Worm (Caenorhabditis elegans) whole organism, L4 larva: Measurements from ENCODE around the gene Y22D7AL.4.

Source experiments
- D1046.2 ChIP-seq: fragments of 200-800 bp; sonication (Bioruptor generic); IDR thresholded peaks from 2 replicates; pipeline ENCODE4 v1.3.6; 2022; ENCODE audit warnings: missing genetic modification characterization, missing compliant biosample characterization
- F26F4.8 ChIP-seq: fragments of 200-800 bp; sonication (Bioruptor generic); conservative IDR thresholded peaks from 2 replicates; pipeline ENCODE4 v1.3.6; 2022; ENCODE audit warnings: missing genetic modification characterization, missing compliant biosample characterization
- F37D6.2 ChIP-seq: sonication (generic microtip); optimal IDR thresholded peaks from 2 replicates; lab custom pipeline; 2016; ENCODE audit warnings: mild to moderate bottlenecking, missing genetic modification characterization, missing compliant biosample characterization
- F44E2.7 ChIP-seq: fragments of 200-800 bp; sonication (Bioruptor generic); IDR thresholded peaks from 2 replicates; pipeline ENCODE4 v2.1.2; 2022; ENCODE audit warnings: missing genetic modification characterization, missing compliant biosample characterization
- F49E8.2 ChIP-seq: sonication (generic microtip); optimal IDR thresholded peaks from 2 replicates; lab custom pipeline; 2016; ENCODE audit warnings: missing compliant biosample characterization, mild to moderate bottlenecking, missing genetic modification characterization, borderline replicate concordance
- T26A8.4 ChIP-seq: fragments of 200-800 bp; sonication (Bioruptor generic); IDR thresholded peaks from 2 replicates; pipeline ENCODE4 v1.3.6; 2022; ENCODE audit warnings: missing genetic modification characterization, missing compliant biosample characterization
- Y5F2A.4 ChIP-seq: fragments of 200-800 bp; sonication (Bioruptor generic); optimal IDR thresholded peaks from 2 replicates; lab custom pipeline; 2018; ENCODE audit warnings: mild to moderate bottlenecking, missing genetic modification characterization, missing compliant biosample characterization
- ZK546.5 ChIP-seq, 2 experiments: sonication (generic microtip); optimal IDR thresholded peaks; 2 replicates each; lab custom pipeline; 2017; ENCODE audit warnings: missing biosample characterization in 2 of 2, missing genetic modification characterization in 2 of 2
- aha-1 ChIP-seq: fragments of 150-350 bp; peaks from one replicate; lab custom pipeline; 2014; ENCODE audit warnings: missing biosample characterization, missing genetic modification characterization
- attf-4 ChIP-seq: sonication (generic microtip); optimal IDR thresholded peaks from 3 replicates; lab custom pipeline; 2017; ENCODE audit warnings: missing biosample characterization, missing genetic modification characterization
- ceh-28 ChIP-seq: fragments of 150-350 bp; optimal IDR thresholded peaks from 2 replicates; lab custom pipeline; 2014; ENCODE audit warnings: missing biosample characterization, missing genetic modification reagents, missing genetic modification characterization
- ceh-32 ChIP-seq: sonication (generic microtip); optimal IDR thresholded peaks from 2 replicates; lab custom pipeline; 2016; ENCODE audit warnings: mild to moderate bottlenecking, missing genetic modification characterization, missing compliant biosample characterization; ENCODE audit not compliant: poor library complexity
- ceh-62 ChIP-seq: sonication (generic microtip); optimal IDR thresholded peaks from 2 replicates; lab custom pipeline; 2017; ENCODE audit warnings: missing biosample characterization, missing genetic modification characterization
- ceh-82 ChIP-seq: sonication (generic microtip); optimal IDR thresholded peaks from 2 replicates; lab custom pipeline; 2017; ENCODE audit warnings: missing biosample characterization, missing genetic modification characterization
- daf-12 ChIP-seq: fragments of 150-350 bp; optimal IDR thresholded peaks from 2 replicates; lab custom pipeline; 2014; ENCODE audit warnings: missing biosample characterization, missing genetic modification reagents, missing genetic modification characterization
- daf-16 ChIP-seq, 3 experiments: sonication (generic microtip); optimal IDR thresholded peaks; 2 replicates each; lab custom pipeline; 2016 to 2017; ENCODE audit warnings: missing genetic modification characterization in 3 of 3, missing genetic modification reagents in 3 of 3, mild to moderate bottlenecking in 2 of 3, missing compliant biosample characterization in 2 of 3, missing biosample characterization in 1 of 3, moderate library complexity in 1 of 3
- daf-8 ChIP-seq: fragments of 200-800 bp; sonication (Bioruptor generic); IDR thresholded peaks from 2 replicates; pipeline ENCODE4 v1.3.6; 2022; ENCODE audit warnings: missing genetic modification characterization, missing compliant biosample characterization
- dmd-9 ChIP-seq: fragments of 200-800 bp; sonication (Bioruptor generic); IDR thresholded peaks from 2 replicates; pipeline ENCODE4 v1.3.6; 2022; ENCODE audit warnings: missing genetic modification reagents, missing genetic modification characterization, missing compliant biosample characterization
- dpl-1 ChIP-seq: fragments of 150-350 bp; optimal IDR thresholded peaks from 2 replicates; lab custom pipeline; 2014; ENCODE audit warnings: missing biosample characterization, missing genetic modification reagents, missing genetic modification characterization
- duxl-1 ChIP-seq: sonication (generic microtip); optimal IDR thresholded peaks from 2 replicates; lab custom pipeline; 2016; ENCODE audit warnings: mild to moderate bottlenecking, missing genetic modification characterization, moderate library complexity, missing compliant biosample characterization; ENCODE audit not compliant: poor library complexity
- fkh-10 ChIP-seq: fragments of 150-350 bp; optimal IDR thresholded peaks from 2 replicates; lab custom pipeline; 2014; ENCODE audit warnings: missing biosample characterization, missing genetic modification reagents, missing genetic modification characterization
- fos-1 ChIP-seq: fragments of 150-350 bp; optimal IDR thresholded peaks from 2 replicates; lab custom pipeline; 2014; ENCODE audit warnings: missing biosample characterization, missing genetic modification characterization
- hif-1 ChIP-seq, 2 experiments: sonication (generic microtip); optimal IDR thresholded peaks; 2 replicates each; lab custom pipeline; 2016 to 2017; ENCODE audit warnings: missing compliant biosample characterization in 2 of 2, missing genetic modification characterization in 2 of 2, missing genetic modification reagents in 2 of 2, missing genotype in 2 of 2, mild to moderate bottlenecking in 1 of 2
- hlh-30 ChIP-seq: sonication (generic microtip); optimal IDR thresholded peaks from 2 replicates; lab custom pipeline; 2017; ENCODE audit warnings: antibody characterized with exemption, mild to moderate bottlenecking, missing genetic modification characterization, missing compliant biosample characterization; ENCODE audit not compliant: insufficient read depth
- lim-7 ChIP-seq: fragments of 200-800 bp; sonication (Bioruptor generic); IDR thresholded peaks from 2 replicates; pipeline ENCODE4 v1.3.6; 2022; ENCODE audit warnings: missing genetic modification characterization, missing compliant biosample characterization
- lin-1 ChIP-seq: fragments of 200-800 bp; sonication (Bioruptor generic); IDR thresholded peaks from 2 replicates; pipeline ENCODE4 v1.3.6; 2022; ENCODE audit warnings: missing genetic modification reagents, missing genetic modification characterization, missing compliant biosample characterization
- lin-13 ChIP-seq: fragments of 150-350 bp; optimal IDR thresholded peaks from 2 replicates; lab custom pipeline; 2014; ENCODE audit warnings: missing biosample characterization, missing genetic modification reagents, missing genetic modification characterization
- lin-29 ChIP-seq: fragments of 200-800 bp; sonication (Bioruptor generic); IDR thresholded peaks from 2 replicates; pipeline ENCODE4 v1.3.6; 2022; ENCODE audit warnings: missing genetic modification reagents, missing genetic modification characterization, missing compliant biosample characterization
- lin-38 ChIP-seq: fragments of 200-800 bp; sonication (Bioruptor generic); IDR thresholded peaks from 2 replicates; pipeline ENCODE4 v1.3.6; 2022; ENCODE audit warnings: missing genetic modification reagents, missing genetic modification characterization, missing compliant biosample characterization
- lir-3 ChIP-seq: sonication (generic microtip); optimal IDR thresholded peaks from 2 replicates; lab custom pipeline; 2016; ENCODE audit warnings: mild to moderate bottlenecking, missing genetic modification characterization, missing compliant biosample characterization
- lsy-2 ChIP-seq, 2 experiments: fragments of 150-350 bp in 1 of 2; sonication (generic microtip) in 1 of 2; optimal IDR thresholded peaks; 2 replicates each; lab custom pipeline; 2014 to 2017; ENCODE audit warnings: missing biosample characterization in 2 of 2, missing genetic modification characterization in 2 of 2
- madf-5 ChIP-seq, 2 experiments: fragments of 200-800 bp; sonication (Bioruptor generic); IDR thresholded peaks; 2 replicates each; pipeline ENCODE4 v1.3.6; 2022; ENCODE audit warnings: missing compliant biosample characterization in 2 of 2, missing genetic modification characterization in 2 of 2
- madf-9 ChIP-seq: fragments of 200-800 bp; sonication (Bioruptor generic); conservative IDR thresholded peaks from 2 replicates; pipeline ENCODE4 v1.3.6; 2022; ENCODE audit warnings: missing genetic modification reagents, missing genetic modification characterization, missing compliant biosample characterization
- mdt-29 ChIP-seq: fragments of 200-800 bp; sonication (Bioruptor generic); IDR thresholded peaks from 2 replicates; pipeline ENCODE4 v1.3.6; 2022; ENCODE audit warnings: missing genetic modification reagents, missing genetic modification characterization, missing compliant biosample characterization
- mxl-2 ChIP-seq: fragments of 200-800 bp; sonication (Bioruptor generic); conservative IDR thresholded peaks from 2 replicates; pipeline ENCODE4 v1.3.6; 2022; ENCODE audit warnings: missing genetic modification reagents, missing genetic modification characterization, missing compliant biosample characterization
- nhr-102 ChIP-seq: sonication (generic microtip); optimal IDR thresholded peaks from 2 replicates; lab custom pipeline; 2016; ENCODE audit warnings: mild to moderate bottlenecking, missing genetic modification characterization, moderate library complexity, missing compliant biosample characterization
- nhr-237 ChIP-seq: sonication (generic microtip); optimal IDR thresholded peaks from 2 replicates; lab custom pipeline; 2017; ENCODE audit warnings: missing biosample characterization, missing genetic modification characterization
- nhr-25 ChIP-seq: sonication (generic microtip); optimal IDR thresholded peaks from 2 replicates; lab custom pipeline; 2017; ENCODE audit warnings: missing genetic modification characterization, mild to moderate bottlenecking, missing compliant biosample characterization, antibody characterized with exemption, moderate library complexity, borderline replicate concordance; ENCODE audit not compliant: insufficient read depth
- nhr-6 ChIP-seq: fragments of 150-350 bp; optimal IDR thresholded peaks from 2 replicates; lab custom pipeline; 2014; ENCODE audit warnings: missing biosample characterization, missing genetic modification characterization
- nhr-77 ChIP-seq: fragments of 150-350 bp; optimal IDR thresholded peaks from 2 replicates; lab custom pipeline; 2014; ENCODE audit warnings: missing biosample characterization, missing genetic modification characterization
- php-3 ChIP-seq: fragments of 200-800 bp; sonication (Bioruptor generic); IDR thresholded peaks from 2 replicates; pipeline ENCODE4 v1.3.6; 2022; ENCODE audit warnings: missing genetic modification reagents, missing genetic modification characterization, missing compliant biosample characterization
- sdz-12 ChIP-seq: fragments of 200-800 bp; sonication (Bioruptor generic); optimal IDR thresholded peaks from 2 replicates; lab custom pipeline; 2018; ENCODE audit warnings: mild to moderate bottlenecking, missing genetic modification characterization, missing compliant biosample characterization
- set-16 ChIP-seq: fragments of 200-800 bp; sonication (Bioruptor generic); IDR thresholded peaks from 2 replicates; pipeline ENCODE4 v1.3.6; 2022; ENCODE audit warnings: missing genetic modification reagents, missing genetic modification characterization, missing compliant biosample characterization
- spr-1 ChIP-seq: sonication (generic microtip); optimal IDR thresholded peaks from 2 replicates; lab custom pipeline; 2016; ENCODE audit warnings: mild to moderate bottlenecking, missing genetic modification characterization, missing compliant biosample characterization
- tag-97 ChIP-seq: fragments of 200-800 bp; sonication (Bioruptor generic); IDR thresholded peaks from 2 replicates; pipeline ENCODE4 v1.3.6; 2022; ENCODE audit warnings: missing genetic modification characterization, missing compliant biosample characterization
- vab-7 ChIP-seq: fragments of 200-800 bp; sonication (Bioruptor generic); IDR thresholded peaks from 2 replicates; pipeline ENCODE4 v1.3.6; 2022; ENCODE audit warnings: missing genetic modification reagents, missing genetic modification characterization, missing compliant biosample characterization
- zag-1 ChIP-seq: fragments of 150-350 bp; optimal IDR thresholded peaks from 2 replicates; lab custom pipeline; 2014; ENCODE audit warnings: missing biosample characterization, missing genetic modification characterization
- zfp-2 ChIP-seq: sonication (generic microtip); optimal IDR thresholded peaks from 2 replicates; lab custom pipeline; 2016; ENCODE audit warnings: mild to moderate bottlenecking, missing genetic modification characterization, missing compliant biosample characterization
- zip-11 ChIP-seq: fragments of 200-800 bp; sonication (Bioruptor generic); IDR thresholded peaks from 2 replicates; pipeline ENCODE4 v1.3.6; 2022; ENCODE audit warnings: missing genetic modification characterization, missing compliant biosample characterization
- zip-2 ChIP-seq: fragments of 150-350 bp; optimal IDR thresholded peaks from 2 replicates; lab custom pipeline; 2014; ENCODE audit warnings: missing biosample characterization, missing genetic modification characterization
- ztf-11 ChIP-seq: fragments of 150-350 bp; optimal IDR thresholded peaks from 2 replicates; lab custom pipeline; 2014; ENCODE audit warnings: missing biosample characterization, missing genetic modification characterization
- ztf-7 ChIP-seq: fragments of 150-350 bp; optimal IDR thresholded peaks from 2 replicates; lab custom pipeline; 2014; ENCODE audit warnings: missing biosample characterization, missing genetic modification characterization

Gene Y22D7AL.4

DNA sequence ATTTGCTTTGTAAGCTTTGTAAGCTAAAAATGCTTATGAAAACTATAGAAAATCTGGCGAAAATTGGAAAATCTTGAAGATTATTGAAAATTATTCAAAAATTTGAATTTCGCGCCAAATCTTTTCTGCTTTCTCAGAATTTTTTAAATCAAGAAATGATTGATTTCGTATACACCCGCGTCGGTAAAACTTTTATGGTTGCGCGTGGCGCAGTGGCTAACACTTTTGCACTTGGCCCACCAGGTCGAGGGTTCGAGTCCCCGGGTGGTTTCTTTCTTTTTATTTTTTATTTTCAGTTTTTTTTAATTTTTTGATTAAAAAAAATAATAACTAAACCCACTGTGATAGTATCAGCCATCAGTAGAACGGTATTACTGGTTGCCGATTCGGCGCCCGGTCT lies 27.5 kb upstream of the Y22D7AL.4 start (continued):
- TF ChIP-seq spr-1 (tag; lab: Kevin White, UChicago) (no peak), dpl-1 (GFP tag; lab: Kevin White, UChicago) (no peak), mxl-2 (GFP tag; lab: Robert Waterston, UW) (no peak), D1046.2 (GFP tag; lab: Robert Waterston, UW) (no peak), nhr-77 (tag; lab: Kevin White, UChicago) (no peak), daf-12 (tag; lab: Kevin White, UChicago) (no peak), nhr-237 (no peak), dmd-9 (GFP tag; lab: Robert Waterston, UW) (no peak), ztf-7 (no peak), T26A8.4 (GFP tag; lab: Robert Waterston, UW) (no peak), mdt-29 (GFP tag; lab: Robert Waterston, UW) (no peak), lir-3 (tag; lab: Kevin White, UChicago) (no peak), zfp-2 (no peak), ceh-32 (no peak), lin-29 (GFP tag; lab: Robert Waterston, UW) (no peak), hlh-30 (tag; lab: Kevin White, UChicago) (no peak), nhr-25 (tag; lab: Kevin White, UChicago) (no peak), duxl-1 (tag; lab: Kevin White, UChicago) (no peak), lim-7 (peak; percentile 75), aha-1 (no peak), lin-38 (peak; percentile 75), fkh-10 (GFP tag; lab: Kevin White, UChicago) (no peak), ceh-28 (tag; lab: Kevin White, UChicago) (no peak), ceh-62 (no peak), ceh-82 (tag; lab: Kevin White, UChicago) (no peak), madf-9 (GFP tag; lab: Robert Waterston, UW) (no peak), F49E8.2 (peak; percentile 14), zip-2 (tag; lab: Kevin White, UChicago) (no peak), F37D6.2 (tag; lab: Kevin White, UChicago) (no peak), ZK546.5 (tag; optimal IDR thresholded peaks at IDR 0.05; lab: Kevin White, UChicago) (no peak), zip-11 (GFP tag; lab: Robert Waterston, UW) (no peak), daf-8 (0 out of 2 replicates have a peak, but pooled peaks have one; percentile 36), lin-1 (GFP tag; lab: Robert Waterston, UW) (no peak), zag-1 (tag; lab: Kevin White, UChicago) (no peak), F44E2.7 (GFP tag; lab: Robert Waterston, UW) (no peak), tag-97 (GFP tag; lab: Robert Waterston, UW) (no peak), ztf-11 (no peak), vab-7 (GFP tag; lab: Robert Waterston, UW) (peak; percentile 62), php-3 (GFP tag; lab: Robert Waterston, UW) (no peak), Y5F2A.4 (peak; percentile 10), daf-16 (GFP tag; optimal IDR thresholded peaks at IDR 0.05; lab: Kevin White, UChicago) (peak in 1 of 2 experiments; percentile 35), daf-16 (tag; optimal IDR thresholded peaks at IDR 0.05; lab: Kevin White, UChicago) (no peak), set-16 (no peak), nhr-102 (no peak), fos-1 (tag; lab: Kevin White, UChicago) (no peak), lin-13 (GFP tag; lab: Kevin White, UChicago) (peak; percentile 81), attf-4 (tag; lab: Kevin White, UChicago) (no peak), F26F4.8 (GFP tag; lab: Robert Waterston, UW) (peak; percentile 85), madf-5 (GFP tag; IDR thresholded peaks at IDR 0.05; lab: Robert Waterston, UW) (0 out of 4 replicates have a peak, but pooled peaks have one; percentile 7 to 66), lsy-2 (tag; optimal IDR thresholded peaks at IDR 0.05; lab: Kevin White, UChicago) (no peak), sdz-12 (GFP tag; lab: Kevin White, UChicago) (no peak), nhr-6 (tag; lab: Kevin White, UChicago) (no peak), hif-1 (tag; optimal IDR thresholded peaks at IDR 0.05; lab: Kevin White, UChicago) (no peak)
